Worm (Caenorhabditis elegans): Measurements from ENCODE around the gene T20D4.19.

T20D4.19 gene

DNA sequence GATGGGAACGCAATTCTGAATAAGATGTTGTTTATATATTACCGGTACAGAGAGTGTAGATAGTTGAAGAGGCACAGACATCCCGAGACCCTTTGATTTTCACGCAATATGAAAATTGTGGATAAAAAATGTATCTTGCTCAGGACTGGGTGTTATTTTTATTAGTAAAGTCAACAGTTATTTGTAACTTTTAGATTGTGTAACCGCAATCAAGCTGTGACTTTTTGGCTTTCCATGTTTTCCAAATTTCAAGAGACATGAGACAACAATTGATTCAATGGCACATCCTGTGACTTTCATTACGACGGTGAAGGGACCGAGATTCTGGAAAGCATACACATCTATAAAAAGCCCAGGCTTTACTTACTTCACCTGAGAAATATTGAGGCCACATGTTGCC lies 44.8 kb upstream of the T20D4.19 start:
- TF ChIP-seq cebp-1 (GFP tag; IDR thresholded peaks at IDR 0.05) = no peak
- TF ChIP-seq cebp-1 (tag; optimal IDR thresholded peaks at IDR 0.05) = no peak
- no peak for TF ChIP-seq hmg-20 (GFP tag; IDR thresholded peaks at IDR 0.05)
- no peak for TF ChIP-seq ceh-40 (GFP tag; IDR thresholded peaks at IDR 0.05)
- no peak for TF ChIP-seq mxl-1 (tag; optimal IDR thresholded peaks at IDR 0.05)
- no peak for TF ChIP-seq hsf-1 (GFP tag; IDR thresholded peaks at IDR 0.05)
- TF ChIP-seq F57A8.1 (GFP tag; optimal IDR thresholded peaks at IDR 0.05) = no peak
- no peak for TF ChIP-seq K12H6.12 (tag; optimal IDR thresholded peaks at IDR 0.05)

DNA sequence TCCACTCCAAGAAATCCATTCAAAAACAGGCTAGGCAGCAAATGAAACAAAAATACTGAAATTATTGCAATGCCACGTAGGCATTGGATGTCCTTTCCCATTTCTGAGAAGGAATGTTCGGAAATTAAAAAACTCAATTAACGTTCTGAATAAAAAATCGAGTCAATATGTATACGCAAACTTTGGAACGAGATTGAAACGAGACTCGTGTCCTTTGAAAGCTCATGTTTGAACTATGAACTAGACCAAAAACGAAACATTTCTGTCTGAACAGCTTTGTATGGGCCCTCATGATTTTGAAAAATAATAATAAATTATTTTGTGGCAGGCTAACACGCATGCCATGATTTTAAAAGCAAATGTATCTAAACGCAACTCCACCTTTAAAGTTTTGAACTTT lies 43.6 kb upstream of the T20D4.19 start, which contains the start of gene oac-2:
Gene oac-2 (minus strand): TSS at position 101 of the 400 bp plus-strand sequence.
- TF ChIP-seq efl-1 (GFP tag; optimal IDR thresholded peaks at IDR 0.05) = no peak
- TF ChIP-seq lin-35 (GFP tag; optimal IDR thresholded peaks at IDR 0.05) = no peak
- TF ChIP-seq dpl-1 (GFP tag; optimal IDR thresholded peaks at IDR 0.05) = no peak
- TF ChIP-seq sptf-2 (GFP tag; optimal IDR thresholded peaks at IDR 0.05) = no peak
- no peak for TF ChIP-seq lsy-27 (tag; optimal IDR thresholded peaks at IDR 0.05; ENCODE audit: borderline replicate concordance, insufficient read depth)
- no peak for TF ChIP-seq B0261.1 (tag; optimal IDR thresholded peaks at IDR 0.05)
- TF ChIP-seq lag-1 (GFP tag; IDR thresholded peaks at IDR 0.05) = no peak
- TF ChIP-seq nhr-90 (tag; optimal IDR thresholded peaks at IDR 0.05) = no peak
- no peak for TF ChIP-seq ets-4 (GFP tag; optimal IDR thresholded peaks at IDR 0.05)
- no peak for TF ChIP-seq somi-1 (GFP tag; optimal IDR thresholded peaks at IDR 0.05)
- TF ChIP-seq sdz-38 (tag; optimal IDR thresholded peaks at IDR 0.05) = no peak
- TF ChIP-seq hmg-20 (GFP tag; IDR thresholded peaks at IDR 0.05) = no peak
- no peak for TF ChIP-seq Y95B8A.8 (GFP tag; IDR thresholded peaks at IDR 0.05)
- no peak for TF ChIP-seq K11D2.4 (GFP tag; IDR thresholded peaks at IDR 0.05)
- no peak for TF ChIP-seq T07F8.4 (tag; optimal IDR thresholded peaks at IDR 0.05)
- TF ChIP-seq ztf-28 (GFP tag; IDR thresholded peaks at IDR 0.05) = no peak
- no peak for TF ChIP-seq sea-2 (GFP tag; IDR thresholded peaks at IDR 0.05)
- TF ChIP-seq zim-3 (tag; optimal IDR thresholded peaks at IDR 0.05) = no peak

- TF ChIP-seq bed-2 (GFP tag; IDR thresholded peaks at IDR 0.05) (no peak), F57C9.4 (tag; optimal IDR thresholded peaks at IDR 0.05) (no peak), repo-1 (tag; optimal IDR thresholded peaks at IDR 0.05) (no peak), ceh-91 (GFP tag; IDR thresholded peaks at IDR 0.05) (no peak), madf-3 (GFP tag; IDR thresholded peaks at IDR 0.05) (no peak), xnd-1 (tag; optimal IDR thresholded peaks at IDR 0.05) (no peak), madf-6 (GFP tag; IDR thresholded peaks at IDR 0.05) (no peak), nhr-27 (tag; optimal IDR thresholded peaks at IDR 0.05) (no peak), ets-4 (GFP tag; optimal IDR thresholded peaks at IDR 0.05) (no peak), lin-26 (GFP tag; IDR thresholded peaks at IDR 0.05) (no peak)
Measured at ce11 chrV:3470782-3471181, 39.3 kb upstream of the T20D4.19 start, which contains the start of gene srbc-29. Gene srbc-29, minus strand, starts transcription at chrV:3470882.

- TF ChIP-seq F23B12.7 (tag; optimal IDR thresholded peaks at IDR 0.05; ENCODE audit: insufficient read depth) = no peak
- no peak for TF ChIP-seq sptf-2 (GFP tag; optimal IDR thresholded peaks at IDR 0.05)
- peak; percentile 88 for TF ChIP-seq hmg-1.2 (GFP tag; IDR thresholded peaks at IDR 0.05)
Measured at ce11 chrV:3468436-3468835, 37.0 kb upstream of the T20D4.19 start, which contains the start of gene gst-33. Gene gst-33, minus strand, starts transcription at chrV:3468562.

Measured in whole organism, young adult.